Fruit fly (Drosophila melanogaster) whole organism, embryonic: ENCODE data around the gene CG32161.
A peak's percentile ranks its signal among the peaks of the same experiment; 100 is the strongest.

ENCODE experiments used
- CG2678 ChIP-seq: fragments of 200-800 bp; sonication (Bioruptor generic); optimal IDR thresholded peaks from 3 replicates; lab custom pipeline; 2019; ENCODE audit warnings: missing biosample characterization, mild to moderate bottlenecking, missing genetic modification characterization, moderate library complexity
- Fer2 ChIP-seq: fragments of 200-800 bp; sonication (Bioruptor generic); optimal IDR thresholded peaks from 2 replicates; lab custom pipeline; 2018; ENCODE audit warnings: missing biosample characterization, mild to moderate bottlenecking, missing genetic modification characterization, moderate library complexity
- Trl ChIP-seq, 3 experiments: fragments of >200 bp in 2 of 3; fragments of 200-800 bp in 1 of 3; sonication (Bioruptor generic) in 1 of 3; optimal IDR thresholded peaks; 2 replicates in 1 of 3; 3 replicates in 2 of 3; lab custom pipeline; 2016 to 2017; ENCODE audit warnings: missing biosample characterization in 1 of 3, missing genetic modification characterization in 1 of 3

- TF ChIP-seq Trl (optimal IDR thresholded peaks at IDR 0.05; lab: Kevin White, UChicago) (peak; percentile 10 to 40), Trl (GFP tag; optimal IDR thresholded peaks at IDR 0.05; lab: Kevin White, UChicago) (no peak), CG2678 (tag; lab: Kevin White, UChicago) (no peak), Fer2 (tag; lab: Kevin White, UChicago) (no peak)
Observed at dm6 chr3L:16829983-16830382, 16.0 kb upstream of the CG32161 start.
